Fruit fly (Drosophila melanogaster) whole organism, embryonic: ENCODE results near the gene CG14721.

Experiments used
- ATbp ChIP-seq: fragments of 200-800 bp; sonication (Bioruptor generic); optimal IDR thresholded peaks from 2 replicates; lab custom pipeline; 2017; ENCODE audit warnings: missing biosample characterization, mild to moderate bottlenecking, missing genetic modification characterization, missing genetic modification reagents
- Asciz ChIP-seq: fragments of 200-800 bp; sonication (Bioruptor generic); optimal IDR thresholded peaks from 2 replicates; lab custom pipeline; 2017; ENCODE audit warnings: missing biosample characterization, mild to moderate bottlenecking, missing genetic modification characterization, missing genetic modification reagents
- BEAF-32 ChIP-seq: fragments of 200-800 bp; sonication (Bioruptor generic); optimal IDR thresholded peaks from 3 replicates; lab custom pipeline; 2017; ENCODE audit warnings: missing biosample characterization, missing genetic modification characterization, mild to moderate bottlenecking, moderate library complexity, missing genetic modification reagents
- CG10654 ChIP-seq: fragments of 200-800 bp; sonication (Bioruptor generic); optimal IDR thresholded peaks from 2 replicates; lab custom pipeline; 2016; ENCODE audit warnings: missing biosample characterization, missing genetic modification characterization
- CG10959 ChIP-seq: fragments of 200-800 bp; sonication (Bioruptor generic); IDR thresholded peaks from 2 replicates; pipeline ENCODE4 v1.3.6; 2022; ENCODE audit warnings: missing biosample characterization, missing genetic modification characterization
- CG12104 ChIP-seq: fragments of 200-800 bp; sonication (Bioruptor generic); optimal IDR thresholded peaks from 3 replicates; lab custom pipeline; 2016; ENCODE audit warnings: missing biosample characterization, missing genetic modification characterization
- CG13296 ChIP-seq: fragments of 200-800 bp; sonication (Bioruptor generic); optimal IDR thresholded peaks from 3 replicates; lab custom pipeline; 2018; ENCODE audit warnings: missing biosample characterization, mild to moderate bottlenecking, missing genetic modification characterization
- CG15479 ChIP-seq: fragments of 200-800 bp; sonication (Bioruptor generic); optimal IDR thresholded peaks from 3 replicates; lab custom pipeline; 2019; ENCODE audit warnings: missing biosample characterization, mild to moderate bottlenecking, missing genetic modification characterization, moderate library complexity
- CG17385 ChIP-seq: fragments of 200-800 bp; sonication (Bioruptor generic); optimal IDR thresholded peaks from 3 replicates; lab custom pipeline; 2018; ENCODE audit warnings: missing biosample characterization, mild to moderate bottlenecking, missing genetic modification characterization
- CG18476 ChIP-seq: fragments of 200-800 bp; sonication (Bioruptor generic); optimal IDR thresholded peaks from 2 replicates; lab custom pipeline; 2016; ENCODE audit warnings: missing biosample characterization, mild to moderate bottlenecking, missing genetic modification characterization
- CG30020 ChIP-seq: fragments of 200-800 bp; optimal IDR thresholded peaks from 2 replicates; lab custom pipeline; 2019; ENCODE audit warnings: missing biosample characterization, mild to moderate bottlenecking, missing genetic modification characterization, moderate library complexity
- CG30403 ChIP-seq: fragments of 200-800 bp; sonication (Bioruptor generic); optimal IDR thresholded peaks from 3 replicates; lab custom pipeline; 2016; ENCODE audit warnings: missing biosample characterization, missing genetic modification characterization
- CG32532 ChIP-seq: fragments of 200-800 bp; sonication (Bioruptor generic); IDR thresholded peaks from 2 replicates; pipeline ENCODE4 v1.3.6; 2022; ENCODE audit warnings: missing biosample characterization, missing genetic modification characterization
- CG3281 ChIP-seq: fragments of 200-800 bp; sonication (Bioruptor generic); optimal IDR thresholded peaks from 3 replicates; lab custom pipeline; 2017; ENCODE audit warnings: missing biosample characterization, mild to moderate bottlenecking, missing genetic modification characterization
- CG33557 ChIP-seq: fragments of 200-800 bp; sonication (Bioruptor generic); optimal IDR thresholded peaks from 2 replicates; lab custom pipeline; 2019; ENCODE audit warnings: missing biosample characterization, mild to moderate bottlenecking, missing genetic modification characterization, moderate library complexity
- CG6765 ChIP-seq: fragments of 200-800 bp; sonication (Bioruptor generic); optimal IDR thresholded peaks from 3 replicates; lab custom pipeline; 2017; ENCODE audit warnings: missing biosample characterization, mild to moderate bottlenecking, missing genetic modification characterization
- CG7357 ChIP-seq: fragments of 200-800 bp; sonication (Bioruptor generic); IDR thresholded peaks from 3 replicates; pipeline ENCODE4 v1.3.6; 2022; ENCODE audit warnings: missing biosample characterization, missing genetic modification characterization
- CG8290 ChIP-seq, 3 experiments: fragments of 200-800 bp; sonication (Bioruptor generic); optimal IDR thresholded peaks; 2 replicates each; lab custom pipeline; 2016 to 2019; ENCODE audit warnings: missing biosample characterization in 3 of 3, missing genetic modification characterization in 3 of 3, mild to moderate bottlenecking in 2 of 3, moderate library complexity in 1 of 3
- CG9215 ChIP-seq: fragments of 200-800 bp; sonication (Bioruptor generic); IDR thresholded peaks from 2 replicates; pipeline ENCODE4 v1.3.6; 2022; ENCODE audit warnings: missing biosample characterization, missing genetic modification characterization
- CG9727 ChIP-seq: fragments of 200-800 bp; sonication (Bioruptor generic); optimal IDR thresholded peaks from 3 replicates; lab custom pipeline; 2017; ENCODE audit warnings: missing biosample characterization, mild to moderate bottlenecking, missing genetic modification characterization
- D ChIP-seq, 2 experiments: fragments of 200-800 bp in 1 of 2; fragments of >200 bp in 1 of 2; sonication (Bioruptor generic) in 1 of 2; optimal IDR thresholded peaks; 2 replicates in 1 of 2; 3 replicates in 1 of 2; lab custom pipeline; 2017; ENCODE audit warnings: mild to moderate bottlenecking in 1 of 2, missing biosample characterization in 1 of 2, missing genetic modification characterization in 1 of 2, missing genetic modification reagents in 1 of 2
- Drgx ChIP-seq: fragments of 200-800 bp; sonication (Bioruptor generic); IDR thresholded peaks from 2 replicates; pipeline ENCODE4 v1.3.6; 2022; ENCODE audit warnings: missing biosample characterization, missing genetic modification characterization
- Gug ChIP-seq: fragments of 200-800 bp; sonication (Bioruptor generic); IDR thresholded peaks from 4 replicates; pipeline ENCODE4 v1.3.6; 2022; ENCODE audit warnings: missing biosample characterization, missing genetic modification characterization
- HLHmδ ChIP-seq: fragments of 200-800 bp; sonication (Bioruptor generic); optimal IDR thresholded peaks from 2 replicates; lab custom pipeline; 2018; ENCODE audit warnings: missing biosample characterization, mild to moderate bottlenecking, missing genetic modification characterization, moderate library complexity
- Oaz ChIP-seq: fragments of 200-800 bp; sonication (Bioruptor generic); IDR thresholded peaks from 2 replicates; pipeline ENCODE4 v1.3.6; 2022; ENCODE audit warnings: missing biosample characterization, missing genetic modification characterization
- Tbp ChIP-seq: fragments of >200 bp; optimal IDR thresholded peaks from 2 replicates; lab custom pipeline; 2018; ENCODE audit warnings: missing biosample characterization, missing genetic modification characterization
- ato ChIP-seq: fragments of 200-800 bp; sonication (Bioruptor generic); IDR thresholded peaks from 2 replicates; pipeline ENCODE4 v1.3.6; 2022; ENCODE audit warnings: missing biosample characterization, missing genetic modification characterization; ENCODE audit not compliant: partially characterized antibody
- bbx ChIP-seq: fragments of 200-800 bp; sonication (Bioruptor generic); IDR thresholded peaks from 2 replicates; pipeline ENCODE4 v1.3.6; 2022; ENCODE audit warnings: missing biosample characterization, missing genetic modification characterization; ENCODE audit not compliant: partially characterized antibody
- bsh ChIP-seq, 2 experiments: fragments of 200-800 bp; sonication (Bioruptor generic); optimal IDR thresholded peaks; 2 replicates each; lab custom pipeline; 2017 to 2018; ENCODE audit warnings: mild to moderate bottlenecking in 2 of 2, missing biosample characterization in 2 of 2, missing genetic modification characterization in 2 of 2, moderate library complexity in 1 of 2
- cas ChIP-seq: fragments of 200-800 bp; sonication (Bioruptor generic); IDR thresholded peaks from 2 replicates; pipeline ENCODE4 v1.3.6; 2022; ENCODE audit warnings: missing biosample characterization, missing genetic modification characterization
- chif ChIP-seq, 2 experiments: fragments of 200-800 bp; sonication (Bioruptor generic); optimal IDR thresholded peaks; 3 replicates each; lab custom pipeline; 2016; ENCODE audit warnings: missing biosample characterization in 2 of 2, missing genetic modification characterization in 2 of 2
- crp ChIP-seq, 2 experiments: fragments of 200-800 bp; sonication (Bioruptor generic); optimal IDR thresholded peaks; 2 replicates in 1 of 2; 3 replicates in 1 of 2; lab custom pipeline; 2017; ENCODE audit warnings: missing biosample characterization in 2 of 2, missing genetic modification characterization in 2 of 2, mild to moderate bottlenecking in 1 of 2, moderate library complexity in 1 of 2
- dan ChIP-seq: fragments of 200-800 bp; sonication (Bioruptor generic); IDR thresholded peaks from 2 replicates; pipeline ENCODE4 v1.3.6; 2022; ENCODE audit warnings: missing biosample characterization, missing genetic modification characterization
- fd102C ChIP-seq: fragments of 200-800 bp; sonication (Bioruptor generic); optimal IDR thresholded peaks from 2 replicates; lab custom pipeline; 2018; ENCODE audit warnings: missing biosample characterization, mild to moderate bottlenecking, missing genetic modification characterization, moderate library complexity
- fd64A ChIP-seq: fragments of 200-800 bp; sonication (Bioruptor generic); optimal IDR thresholded peaks from 3 replicates; lab custom pipeline; 2018; ENCODE audit warnings: missing biosample characterization, mild to moderate bottlenecking, missing genetic modification characterization
- gcm ChIP-seq: fragments of 200-800 bp; sonication (Bioruptor generic); optimal IDR thresholded peaks from 2 replicates; lab custom pipeline; 2019; ENCODE audit warnings: missing biosample characterization, mild to moderate bottlenecking, missing genetic modification characterization, moderate library complexity
- gfzf ChIP-seq: fragments of 200-800 bp; sonication (Bioruptor generic); optimal IDR thresholded peaks from 2 replicates; lab custom pipeline; 2016; ENCODE audit warnings: missing biosample characterization, mild to moderate bottlenecking, missing genetic modification characterization, moderate library complexity
- hbn ChIP-seq: fragments of 200-800 bp; sonication (Bioruptor generic); IDR thresholded peaks from 2 replicates; pipeline ENCODE4 v1.3.6; 2022; ENCODE audit warnings: missing biosample characterization, missing genetic modification characterization; ENCODE audit not compliant: partially characterized antibody
- her ChIP-seq: fragments of 200-800 bp; sonication (Bioruptor generic); optimal IDR thresholded peaks from 2 replicates; lab custom pipeline; 2016; ENCODE audit warnings: missing biosample characterization, missing genetic modification characterization
- kah ChIP-seq: fragments of 200-800 bp; sonication (Bioruptor generic); optimal IDR thresholded peaks from 2 replicates; lab custom pipeline; 2018; ENCODE audit warnings: missing biosample characterization, mild to moderate bottlenecking, missing genetic modification characterization
- odd ChIP-seq: fragments of 200-800 bp; sonication (Bioruptor generic); optimal IDR thresholded peaks from 2 replicates; lab custom pipeline; 2017; ENCODE audit warnings: missing biosample characterization, mild to moderate bottlenecking, missing genetic modification characterization
- otp ChIP-seq: fragments of 200-800 bp; sonication (Bioruptor generic); IDR thresholded peaks from 3 replicates; pipeline ENCODE4, ENCODE4 v1.3.6; 2022; ENCODE audit warnings: missing biosample characterization, missing genetic modification characterization
- rib ChIP-seq: fragments of 200-800 bp; sonication (Bioruptor generic); IDR thresholded peaks from 2 replicates; pipeline ENCODE4 v1.3.6; 2022; ENCODE audit warnings: missing biosample characterization, missing genetic modification characterization
- sens-2 ChIP-seq: fragments of 200-800 bp; sonication (Bioruptor generic); IDR thresholded peaks from 2 replicates; pipeline ENCODE4 v1.3.6; 2022; ENCODE audit warnings: missing biosample characterization, missing genetic modification characterization
- sim ChIP-seq: fragments of 200-800 bp; sonication (Bioruptor generic); IDR thresholded peaks from 2 replicates; pipeline ENCODE4 v1.3.6; 2022; ENCODE audit warnings: missing biosample characterization, missing genetic modification characterization
- sna ChIP-seq: fragments of 200-800 bp; sonication (Bioruptor generic); IDR thresholded peaks from 2 replicates; pipeline ENCODE4 v1.3.6; 2022; ENCODE audit warnings: missing biosample characterization, missing genetic modification characterization; ENCODE audit not compliant: partially characterized antibody
- stc ChIP-seq: fragments of 200-800 bp; sonication (Bioruptor generic); IDR thresholded peaks from 2 replicates; pipeline ENCODE4 v1.3.6; 2022; ENCODE audit warnings: missing biosample characterization, missing genetic modification characterization
- stwl ChIP-seq: fragments of 200-800 bp; sonication (Bioruptor generic); optimal IDR thresholded peaks from 3 replicates; lab custom pipeline; 2018; ENCODE audit warnings: missing biosample characterization, mild to moderate bottlenecking, missing genetic modification characterization, moderate library complexity

CG14721 gene

dm6 chr3R:11760669-11761387 is 25.6 kb downstream of the CG14721 start (continued):
- no peak for TF ChIP-seq Drgx (GFP tag; lab: Robert Waterston, UW)
- TF ChIP-seq CG10654: peak; percentile 100
- TF ChIP-seq cas: no peak
- peak; percentile 99 for TF ChIP-seq fd64A (GFP tag; lab: Kevin White, UChicago)
- peak; percentile 100 for TF ChIP-seq Gug (GFP tag; lab: Robert Waterston, UW)
- TF ChIP-seq CG17385 (GFP tag; lab: Kevin White, UChicago): peak; percentile 100
- peak; percentile 100 for TF ChIP-seq CG3281
- peak; percentile 100 for TF ChIP-seq CG13296
- no peak for TF ChIP-seq rib
- TF ChIP-seq Tbp: no peak
- peak; percentile 82 for TF ChIP-seq CG15479
- peak; percentile 87 for TF ChIP-seq HLHmδ
- no peak for TF ChIP-seq sna (GFP tag; lab: Robert Waterston, UW)
- peak; percentile 99 for TF ChIP-seq her (GFP tag; lab: Kevin White, UChicago)
- TF ChIP-seq gfzf (GFP tag; lab: Kevin White, UChicago): peak; percentile 54
- no peak for TF ChIP-seq sens-2 (GFP tag; lab: Robert Waterston, UW)
- TF ChIP-seq CG9727 (GFP tag; lab: Kevin White, UChicago): peak; percentile 100
- TF ChIP-seq CG6765: peak; percentile 100
- TF ChIP-seq CG12104 (GFP tag; lab: Kevin White, UChicago): peak; percentile 100
- no peak for TF ChIP-seq ato (GFP tag; lab: Robert Waterston, UW)
- peak; percentile 45 to 81 for TF ChIP-seq crp (GFP tag; optimal IDR thresholded peaks at IDR 0.05; lab: Kevin White, UChicago)
- TF ChIP-seq CG33557 (GFP tag; lab: Kevin White, UChicago): peak; percentile 100
- no peak for TF ChIP-seq stc
- peak; percentile 99 for TF ChIP-seq fd102C (GFP tag; lab: Kevin White, UChicago)
- TF ChIP-seq bbx (GFP tag; lab: Robert Waterston, UW): no peak
- TF ChIP-seq chif (GFP tag; optimal IDR thresholded peaks at IDR 0.05; lab: Kevin White, UChicago): peak; percentile 100
- TF ChIP-seq CG8290 (GFP tag; optimal IDR thresholded peaks at IDR 0.05; lab: Kevin White, UChicago): peak; percentile 100
- TF ChIP-seq CG8290 (tag; optimal IDR thresholded peaks at IDR 0.05; lab: Kevin White, UChicago): peak; percentile 99 to 100
- peak; percentile 100 for TF ChIP-seq CG30403 (GFP tag; lab: Kevin White, UChicago)
- peak; percentile 100 for TF ChIP-seq odd
- peak; percentile 93 for TF ChIP-seq CG30020 (tag; lab: Kevin White, UChicago)
- peak; percentile 7 for TF ChIP-seq D (optimal IDR thresholded peaks at IDR 0.05; lab: Kevin White, UChicago)
- TF ChIP-seq D (GFP tag; optimal IDR thresholded peaks at IDR 0.05; lab: Kevin White, UChicago): peak; percentile 100
- TF ChIP-seq dan (GFP tag; lab: Robert Waterston, UW): no peak
- peak; percentile 99 for TF ChIP-seq Asciz (GFP tag; lab: Kevin White, UChicago)
- TF ChIP-seq kah (GFP tag; lab: Kevin White, UChicago): peak; percentile 99
- TF ChIP-seq BEAF-32 (GFP tag; lab: Kevin White, UChicago): no peak
- peak; percentile 91 for TF ChIP-seq stwl
- TF ChIP-seq ATbp (GFP tag; lab: Kevin White, UChicago): peak; percentile 100
- no peak for TF ChIP-seq CG10959
- TF ChIP-seq otp (GFP tag; lab: Robert Waterston, UW): no peak
- no peak for TF ChIP-seq CG9215 (GFP tag; lab: Robert Waterston, UW)
- no peak for TF ChIP-seq Oaz (GFP tag; lab: Robert Waterston, UW)
- no peak for TF ChIP-seq CG32532 (GFP tag; lab: Robert Waterston, UW)
- TF ChIP-seq CG18476 (GFP tag; lab: Kevin White, UChicago): peak; percentile 99
- peak; percentile 100 for TF ChIP-seq bsh (GFP tag; optimal IDR thresholded peaks at IDR 0.05; lab: Kevin White, UChicago)
- TF ChIP-seq gcm (GFP tag; lab: Kevin White, UChicago): peak; percentile 100
- no peak for TF ChIP-seq hbn (GFP tag; lab: Robert Waterston, UW)
- TF ChIP-seq sim (GFP tag; lab: Robert Waterston, UW): no peak
- TF ChIP-seq CG7357: peak; percentile 98
